Worm (Caenorhabditis elegans): ENCODE measurements around the gene slfl-4.

ce11 chrIV:5294467-5294866, 20.1 kb downstream of the slfl-4 start:
- TF ChIP-seq nhr-237 (tag; optimal IDR thresholded peaks at IDR 0.05) (no peak), nhr-25 (tag; optimal IDR thresholded peaks at IDR 0.05) (no peak), nhr-23 (tag; optimal IDR thresholded peaks at IDR 0.05) (no peak), R02D3.7 (tag; optimal IDR thresholded peaks at IDR 0.05) (no peak), sma-9 (GFP tag; optimal IDR thresholded peaks at IDR 0.05) (no peak), sma-9 (tag; optimal IDR thresholded peaks at IDR 0.05) (no peak)
